Fruit fly (Drosophila melanogaster): ENCODE results near the gene NijC.

dm6 chr3R:12715253-12715652, 20.3 kb downstream of the NijC start:
- TF ChIP-seq insv (optimal IDR thresholded peaks at IDR 0.05) (no peak), Myc (optimal IDR thresholded peaks at IDR 0.05) (no peak)
